Worm (Caenorhabditis elegans) whole organism, mixed stage, embryonic: Measurements from ENCODE around the gene fbxb-24.

Source experiments
- blmp-1 ChIP-seq: fragments of 150-350 bp; optimal IDR thresholded peaks from 2 replicates; lab custom pipeline; 2014; ENCODE audit warnings: missing biosample characterization, missing genetic modification characterization
- drap-1 ChIP-seq: fragments of 200-800 bp; sonication (Bioruptor generic); optimal IDR thresholded peaks from 3 replicates; lab custom pipeline; 2018; ENCODE audit warnings: mild to moderate bottlenecking, missing genetic modification characterization, missing compliant biosample characterization
- nhr-28 ChIP-seq: fragments of 150-350 bp; optimal IDR thresholded peaks from 2 replicates; lab custom pipeline; 2014; ENCODE audit warnings: missing biosample characterization, missing genetic modification characterization
- snpc-4 ChIP-seq: fragments of 150-350 bp; optimal IDR thresholded peaks from 2 replicates; lab custom pipeline; 2014; ENCODE audit warnings: missing biosample characterization, missing genetic modification characterization
- ztf-11 ChIP-seq: fragments of 150-350 bp; optimal IDR thresholded peaks from 2 replicates; lab custom pipeline; 2014; ENCODE audit warnings: missing biosample characterization, missing genetic modification characterization

- TF ChIP-seq drap-1 (GFP tag; lab: Kevin White, UChicago) (no peak), ztf-11 (tag; lab: Kevin White, UChicago) (no peak), snpc-4 (tag; lab: Kevin White, UChicago) (no peak), nhr-28 (no peak), blmp-1 (tag; lab: Kevin White, UChicago) (no peak)
Observed at ce11 chrIII:11949276-11949879, 40.6 kb downstream of the fbxb-24 start.
